Fruit fly (Drosophila melanogaster): ENCODE results near the gene RpS14a.

DNA sequence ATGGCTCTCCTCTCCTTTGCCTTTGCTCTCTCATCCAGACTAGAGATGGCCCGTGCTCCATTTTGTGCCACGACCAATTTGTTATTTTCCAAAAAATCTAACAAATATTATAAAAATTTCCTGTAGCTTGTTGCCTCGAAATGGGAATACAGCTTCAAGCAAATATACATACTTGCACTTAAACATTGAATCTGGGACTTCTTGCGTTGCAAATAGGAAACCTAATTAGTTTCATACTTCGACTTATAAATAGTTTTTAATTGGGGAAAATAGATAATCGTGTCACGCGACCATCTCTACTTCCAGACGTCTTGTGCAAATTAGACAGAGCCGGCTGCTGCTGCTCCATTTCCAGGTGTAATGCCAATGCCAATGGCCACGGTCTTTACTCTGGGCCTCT lies 36.9 kb downstream of the RpS14a start:
- TF ChIP-seq CG12768 (GFP tag; optimal IDR thresholded peaks at IDR 0.05) (no peak), CG7101 (tag; optimal IDR thresholded peaks at IDR 0.05) (no peak), tj (GFP tag; optimal IDR thresholded peaks at IDR 0.05) (no peak), CG7045 (GFP tag; optimal IDR thresholded peaks at IDR 0.05) (no peak), CG11617 (GFP tag; optimal IDR thresholded peaks at IDR 0.05) (no peak), ovo (GFP tag; optimal IDR thresholded peaks at IDR 0.05) (no peak), Hr96 (GFP tag; optimal IDR thresholded peaks at IDR 0.05) (peak; percentile 22), cnc (optimal IDR thresholded peaks at IDR 0.05) (no peak), Mnt (GFP tag; optimal IDR thresholded peaks at IDR 0.05) (no peak), CG33017 (tag; optimal IDR thresholded peaks at IDR 0.05) (no peak), Crg-1 (GFP tag; optimal IDR thresholded peaks at IDR 0.05) (no peak), CG1620 (GFP tag; optimal IDR thresholded peaks at IDR 0.05) (no peak), CG5204 (GFP tag; optimal IDR thresholded peaks at IDR 0.05) (peak; percentile 2), cic (GFP tag; optimal IDR thresholded peaks at IDR 0.05) (no peak)
